Worm (Caenorhabditis elegans) whole organism, mixed stage, embryonic: ENCODE measurements around the gene T25D10.4.
A peak's percentile ranks its signal among the peaks of the same experiment; 100 is the strongest.

Experiments used
- M03D4.4 ChIP-seq: sonication (generic microtip); optimal IDR thresholded peaks from 2 replicates; lab custom pipeline; 2017; ENCODE audit warnings: mild to moderate bottlenecking, missing genetic modification characterization, missing compliant biosample characterization
- bed-3 ChIP-seq: fragments of 200-800 bp; sonication (Bioruptor generic); optimal IDR thresholded peaks from 3 replicates; lab custom pipeline; 2018; ENCODE audit warnings: mild to moderate bottlenecking, missing genetic modification characterization, moderate library complexity, missing compliant biosample characterization
- blmp-1 ChIP-seq: fragments of 150-350 bp; optimal IDR thresholded peaks from 2 replicates; lab custom pipeline; 2014; ENCODE audit warnings: missing biosample characterization, missing genetic modification characterization
- ceh-39 ChIP-seq: fragments of 150-350 bp; optimal IDR thresholded peaks from 2 replicates; lab custom pipeline; 2014; ENCODE audit warnings: missing biosample characterization, missing genetic modification characterization
- ceh-43 ChIP-seq: fragments of 200-800 bp; sonication (Bioruptor generic); optimal IDR thresholded peaks from 2 replicates; lab custom pipeline; 2018; ENCODE audit warnings: mild to moderate bottlenecking, missing genetic modification characterization, moderate library complexity, missing compliant biosample characterization
- ceh-83 ChIP-seq: fragments of 200-800 bp; sonication (Bioruptor generic); optimal IDR thresholded peaks from 2 replicates; lab custom pipeline; 2018; ENCODE audit warnings: mild to moderate bottlenecking, missing genetic modification characterization, missing compliant biosample characterization
- ces-1 ChIP-seq: fragments of 150-350 bp; optimal IDR thresholded peaks from 2 replicates; lab custom pipeline; 2014; ENCODE audit warnings: missing biosample characterization, missing genetic modification reagents, missing genetic modification characterization
- cnd-1 ChIP-seq: fragments of 200-800 bp; sonication (Bioruptor generic); optimal IDR thresholded peaks from 2 replicates; lab custom pipeline; 2018; ENCODE audit warnings: mild to moderate bottlenecking, missing genetic modification characterization, missing compliant biosample characterization
- drap-1 ChIP-seq: fragments of 200-800 bp; sonication (Bioruptor generic); optimal IDR thresholded peaks from 3 replicates; lab custom pipeline; 2018; ENCODE audit warnings: mild to moderate bottlenecking, missing genetic modification characterization, missing compliant biosample characterization
- elt-1 ChIP-seq: sonication (generic microtip); optimal IDR thresholded peaks from 2 replicates; lab custom pipeline; 2017; ENCODE audit warnings: missing genetic modification characterization, mild to moderate bottlenecking, missing compliant biosample characterization, antibody characterized with exemption, moderate library complexity, borderline replicate concordance; ENCODE audit not compliant: insufficient read depth
- elt-3 ChIP-seq: fragments of 150-350 bp; optimal IDR thresholded peaks from 2 replicates; lab custom pipeline; 2014; ENCODE audit warnings: missing biosample characterization, missing genetic modification characterization
- flh-1 ChIP-seq: fragments of 200-800 bp; sonication (Bioruptor generic); optimal IDR thresholded peaks from 2 replicates; lab custom pipeline; 2018; ENCODE audit warnings: mild to moderate bottlenecking, missing genetic modification characterization, moderate library complexity, missing compliant biosample characterization
- ham-2 ChIP-seq: fragments of 200-800 bp; sonication (Bioruptor generic); optimal IDR thresholded peaks from 2 replicates; lab custom pipeline; 2018; ENCODE audit warnings: mild to moderate bottlenecking, missing genetic modification characterization, missing compliant biosample characterization
- hlh-1 ChIP-seq: fragments of 150-350 bp; optimal IDR thresholded peaks from 2 replicates; lab custom pipeline; 2014; ENCODE audit warnings: missing biosample characterization, missing genetic modification reagents, missing genetic modification characterization
- lin-13 ChIP-seq: fragments of 150-350 bp; optimal IDR thresholded peaks from 2 replicates; lab custom pipeline; 2014; ENCODE audit warnings: missing biosample characterization, missing genetic modification characterization
- lin-32 ChIP-seq: fragments of 200-800 bp; sonication (Bioruptor generic); optimal IDR thresholded peaks from 2 replicates; lab custom pipeline; 2018; ENCODE audit warnings: mild to moderate bottlenecking, missing genetic modification characterization, missing compliant biosample characterization
- lsy-2 ChIP-seq: fragments of 150-350 bp; optimal IDR thresholded peaks from 2 replicates; lab custom pipeline; 2014; ENCODE audit warnings: missing biosample characterization, missing genetic modification characterization
- mab-5 ChIP-seq: fragments of 150-350 bp; optimal IDR thresholded peaks from 2 replicates; lab custom pipeline; 2014; ENCODE audit warnings: missing biosample characterization, missing genetic modification characterization
- mep-1 ChIP-seq: fragments of 150-350 bp; optimal IDR thresholded peaks from 2 replicates; lab custom pipeline; 2017; ENCODE audit warnings: missing biosample characterization, missing genetic modification reagents, missing genetic modification characterization, inconsistent platforms
- mls-2 ChIP-seq: sonication (generic microtip); optimal IDR thresholded peaks from 2 replicates; lab custom pipeline; 2016; ENCODE audit warnings: mild to moderate bottlenecking, missing genetic modification characterization, moderate library complexity, missing compliant biosample characterization
- nhr-12 ChIP-seq: fragments of 150-350 bp; optimal IDR thresholded peaks from 2 replicates; lab custom pipeline; 2014; ENCODE audit warnings: missing biosample characterization, missing genetic modification characterization
- nhr-2 ChIP-seq: fragments of 150-350 bp; optimal IDR thresholded peaks from 2 replicates; lab custom pipeline; 2014; ENCODE audit warnings: missing biosample characterization, missing genetic modification characterization
- nhr-237 ChIP-seq: fragments of 150-350 bp; optimal IDR thresholded peaks from 2 replicates; lab custom pipeline; 2014; ENCODE audit warnings: missing biosample characterization, missing genetic modification characterization
- nhr-28 ChIP-seq: fragments of 150-350 bp; optimal IDR thresholded peaks from 2 replicates; lab custom pipeline; 2014; ENCODE audit warnings: missing biosample characterization, missing genetic modification characterization
- nhr-76 ChIP-seq: sonication (generic microtip); optimal IDR thresholded peaks from 2 replicates; lab custom pipeline; 2017; ENCODE audit warnings: missing biosample characterization, missing genetic modification characterization
- pha-4 ChIP-seq: fragments of 150-350 bp; optimal IDR thresholded peaks from 2 replicates; lab custom pipeline; 2018; ENCODE audit warnings: missing biosample characterization, missing genetic modification reagents, missing genetic modification characterization
- sem-2 ChIP-seq: fragments of 200-800 bp; sonication (Bioruptor generic); optimal IDR thresholded peaks from 2 replicates; lab custom pipeline; 2018; ENCODE audit warnings: mild to moderate bottlenecking, missing genetic modification characterization, missing compliant biosample characterization
- snpc-4 ChIP-seq: fragments of 150-350 bp; optimal IDR thresholded peaks from 2 replicates; lab custom pipeline; 2014; ENCODE audit warnings: missing biosample characterization, missing genetic modification characterization
- sptf-1 ChIP-seq: sonication (generic microtip); optimal IDR thresholded peaks from 2 replicates; lab custom pipeline; 2017; ENCODE audit warnings: mild to moderate bottlenecking, missing genetic modification characterization, moderate library complexity, missing compliant biosample characterization
- tbx-8 ChIP-seq: fragments of 200-800 bp; sonication (Bioruptor generic); optimal IDR thresholded peaks from 2 replicates; lab custom pipeline; 2018; ENCODE audit warnings: mild to moderate bottlenecking, missing genetic modification characterization, moderate library complexity, missing compliant biosample characterization
- unc-120 ChIP-seq: sonication (generic microtip); optimal IDR thresholded peaks from 2 replicates; lab custom pipeline; 2017; ENCODE audit warnings: missing genetic modification characterization, missing compliant biosample characterization; ENCODE audit not compliant: poor library complexity, severe bottlenecking
- unc-39 ChIP-seq: fragments of 150-350 bp; optimal IDR thresholded peaks from 2 replicates; lab custom pipeline; 2014; ENCODE audit warnings: missing biosample characterization, missing genetic modification characterization
- unc-62 ChIP-seq: fragments of 150-350 bp; optimal IDR thresholded peaks from 2 replicates; lab custom pipeline; 2014; ENCODE audit warnings: missing biosample characterization, missing genetic modification reagents, missing genetic modification characterization
- zip-8 ChIP-seq: fragments of 150-350 bp; optimal IDR thresholded peaks from 2 replicates; lab custom pipeline; 2014; ENCODE audit warnings: missing biosample characterization, missing genetic modification characterization
- ztf-11 ChIP-seq: fragments of 150-350 bp; optimal IDR thresholded peaks from 2 replicates; lab custom pipeline; 2014; ENCODE audit warnings: missing biosample characterization, missing genetic modification characterization

T25D10.4 gene

DNA sequence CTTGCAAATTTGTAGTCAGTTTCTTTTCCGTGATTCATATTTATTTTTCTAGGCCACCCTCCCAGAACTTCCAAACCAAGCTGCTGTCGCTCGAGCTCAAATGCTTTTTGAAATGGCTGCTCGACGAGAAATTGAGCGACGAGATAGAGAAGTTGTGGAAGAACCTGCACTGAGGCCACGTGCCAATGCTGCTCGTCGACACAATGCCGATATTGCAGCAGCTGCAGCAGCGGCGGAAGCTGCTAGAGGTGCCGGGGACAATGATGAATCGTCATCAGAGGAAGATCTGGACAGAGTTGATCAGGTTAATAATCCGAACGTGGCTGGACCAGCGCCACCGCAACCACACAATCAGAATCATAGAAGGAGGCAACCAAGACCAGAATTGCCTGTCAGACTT, 36.7 kb downstream of the T25D10.4 start:
- TF ChIP-seq ceh-43 (GFP tag; lab: Kevin White, UChicago) (no peak), M03D4.4 (no peak), mep-1 (tag; lab: Kevin White, UChicago) (no peak), tbx-8 (GFP tag; lab: Kevin White, UChicago) (no peak), nhr-2 (no peak), hlh-1 (no peak), lin-13 (tag; lab: Kevin White, UChicago) (no peak), unc-62 (GFP tag; lab: Kevin White, UChicago) (no peak), ham-2 (GFP tag; lab: Kevin White, UChicago) (no peak), flh-1 (GFP tag; lab: Kevin White, UChicago) (no peak), ceh-83 (GFP tag; lab: Kevin White, UChicago) (no peak), blmp-1 (no peak), nhr-76 (tag; lab: Kevin White, UChicago) (no peak), lin-32 (GFP tag; lab: Kevin White, UChicago) (no peak), sem-2 (GFP tag; lab: Kevin White, UChicago) (no peak), zip-8 (tag; lab: Kevin White, UChicago) (no peak), elt-3 (no peak)
- TF ChIP-seq, all 35 proteins: peak for 0

DNA sequence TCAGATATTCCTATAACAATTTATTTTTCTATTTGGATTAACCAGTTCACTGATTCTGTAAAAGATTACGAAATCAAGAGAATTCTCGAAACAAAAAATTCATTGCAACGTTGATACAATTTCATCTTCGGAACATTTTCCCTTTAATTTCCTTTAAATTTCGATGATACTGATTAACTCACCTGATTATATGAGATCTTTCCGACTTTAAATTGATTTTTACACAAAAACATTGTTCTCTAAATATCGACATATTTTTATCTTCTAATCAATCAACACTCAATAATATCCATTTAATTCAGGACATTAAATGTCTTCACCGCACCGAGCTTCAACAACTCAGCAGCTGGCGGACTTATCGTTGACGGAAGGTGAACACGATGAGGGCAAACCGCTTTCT, 39.1 kb downstream of the T25D10.4 start, which contains the start of gene lin-23:
Gene lin-23 (plus strand): TSS at position 301 of the 400 bp plus-strand sequence.
- TF ChIP-seq hlh-1, result no peak
- no peak for TF ChIP-seq sem-2 (GFP tag; lab: Kevin White, UChicago)
- no peak for TF ChIP-seq nhr-28 (tag; lab: Kevin White, UChicago)
- TF ChIP-seq sptf-1 (tag; lab: Kevin White, UChicago), result no peak
- no peak for TF ChIP-seq ceh-39
- TF ChIP-seq ces-1 (GFP tag; lab: Kevin White, UChicago), result no peak
- no peak for TF ChIP-seq mep-1 (tag; lab: Kevin White, UChicago)
- TF ChIP-seq mls-2 (tag; lab: Kevin White, UChicago), result no peak
- TF ChIP-seq elt-3, result no peak
- no peak for TF ChIP-seq elt-1 (tag; lab: Kevin White, UChicago)
- no peak for TF ChIP-seq ceh-83 (GFP tag; lab: Kevin White, UChicago)
- no peak for TF ChIP-seq unc-62 (GFP tag; lab: Kevin White, UChicago)

DNA sequence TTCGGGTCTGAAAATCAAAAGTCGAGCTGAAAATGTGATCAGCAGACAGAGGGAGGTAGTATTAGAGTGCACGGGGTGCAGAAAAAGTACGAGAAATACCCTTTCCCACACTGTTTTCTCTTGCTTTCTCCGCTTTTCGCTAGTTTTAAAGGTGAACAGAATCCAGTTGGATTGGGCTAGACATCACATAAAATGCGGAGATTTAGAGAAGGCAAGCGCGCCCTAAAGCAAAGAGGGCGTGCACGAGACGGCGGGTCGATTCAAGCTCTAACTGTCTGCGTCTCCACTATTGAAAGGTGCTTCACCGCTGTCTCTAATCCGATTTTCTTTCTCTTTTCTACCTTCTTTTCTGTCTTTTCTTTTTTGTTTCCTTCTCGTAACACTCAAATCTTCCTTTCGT, 40.0 kb downstream of the T25D10.4 start:
- TF ChIP-seq nhr-237 (tag; lab: Kevin White, UChicago) (peak; percentile 62), nhr-2 (peak; percentile 31), snpc-4 (no peak), cnd-1 (tag; lab: Kevin White, UChicago) (no peak), elt-3 (no peak), ceh-83 (GFP tag; lab: Kevin White, UChicago) (no peak), elt-1 (tag; lab: Kevin White, UChicago) (no peak), lin-13 (tag; lab: Kevin White, UChicago) (peak; percentile 15), drap-1 (GFP tag; lab: Kevin White, UChicago) (peak; percentile 48), ztf-11 (tag; lab: Kevin White, UChicago) (no peak), ceh-39 (peak; percentile 71), tbx-8 (GFP tag; lab: Kevin White, UChicago) (no peak), sptf-1 (tag; lab: Kevin White, UChicago) (peak; percentile 50), mep-1 (tag; lab: Kevin White, UChicago) (peak; percentile 75), ham-2 (GFP tag; lab: Kevin White, UChicago) (peak; percentile 88), bed-3 (GFP tag; lab: Kevin White, UChicago) (no peak), flh-1 (GFP tag; lab: Kevin White, UChicago) (no peak), unc-62 (GFP tag; lab: Kevin White, UChicago) (peak; percentile 46), nhr-76 (tag; lab: Kevin White, UChicago) (no peak), ces-1 (GFP tag; lab: Kevin White, UChicago) (peak; percentile 95), unc-120 (peak; percentile 36), M03D4.4 (no peak), nhr-28 (tag; lab: Kevin White, UChicago) (no peak), ceh-43 (GFP tag; lab: Kevin White, UChicago) (no peak), lsy-2 (tag; lab: Kevin White, UChicago) (peak; percentile 65), mls-2 (tag; lab: Kevin White, UChicago) (no peak), hlh-1 (peak; percentile 60), pha-4 (tag; lab: Kevin White, UChicago) (peak; percentile 66), unc-39 (no peak), mab-5 (no peak), lin-32 (GFP tag; lab: Kevin White, UChicago) (no peak), blmp-1 (peak; percentile 74), nhr-12 (tag; lab: Kevin White, UChicago) (no peak), zip-8 (tag; lab: Kevin White, UChicago) (no peak), sem-2 (GFP tag; lab: Kevin White, UChicago) (no peak)
